Worm (Caenorhabditis elegans) whole organism, midembryonic: Measurements from ENCODE around the gene nhr-272.
A peak's percentile ranks its signal among the peaks of the same experiment; 100 is the strongest.

Experiments
- T22C8.4 ChIP-seq: fragments of 200-800 bp; sonication (Bioruptor generic); IDR thresholded peaks from 2 replicates; pipeline ENCODE4 v1.3.6; 2022; ENCODE audit warnings: missing genetic modification characterization, missing compliant biosample characterization
- cog-1 ChIP-seq: sonication (generic microtip); optimal IDR thresholded peaks from 2 replicates; lab custom pipeline; 2016; ENCODE audit warnings: missing genetic modification characterization, missing compliant biosample characterization
- flt-1 ChIP-seq: fragments of 200-800 bp; sonication (Bioruptor generic); IDR thresholded peaks from 2 replicates; pipeline ENCODE4 v1.3.6; 2022; ENCODE audit warnings: missing genetic modification characterization, missing compliant biosample characterization
- klf-2 ChIP-seq: fragments of 200-800 bp; sonication (Bioruptor generic); conservative IDR thresholded peaks from 2 replicates; pipeline ENCODE4 v1.3.6; 2022; ENCODE audit warnings: missing genetic modification reagents, missing genetic modification characterization, missing compliant biosample characterization
- med-1 ChIP-seq: sonication (generic microtip); optimal IDR thresholded peaks from 2 replicates; lab custom pipeline; 2017; ENCODE audit warnings: missing genetic modification characterization, mild to moderate bottlenecking, missing compliant biosample characterization, antibody characterized with exemption, missing genetic modification reagents; ENCODE audit not compliant: insufficient read depth
- ref-1 ChIP-seq: fragments of 200-800 bp; sonication (Bioruptor generic); conservative IDR thresholded peaks from 2 replicates; pipeline ENCODE4 v1.3.6; 2022; ENCODE audit warnings: missing genetic modification reagents, missing genetic modification characterization, missing compliant biosample characterization
- tab-1 ChIP-seq: fragments of 200-800 bp; sonication (Bioruptor generic); IDR thresholded peaks from 2 replicates; pipeline ENCODE4 v1.3.6; 2022; ENCODE audit warnings: missing genetic modification characterization, missing compliant biosample characterization
- ztf-23 ChIP-seq: fragments of 200-800 bp; sonication (Bioruptor generic); IDR thresholded peaks from 2 replicates; pipeline ENCODE4 v1.3.6; 2022; ENCODE audit warnings: missing genetic modification reagents, missing genetic modification characterization, missing compliant biosample characterization
- ztf-29 ChIP-seq: fragments of 200-800 bp; sonication (Bioruptor generic); IDR thresholded peaks from 2 replicates; pipeline ENCODE4 v1.3.6; 2022; ENCODE audit warnings: missing genetic modification reagents, missing genetic modification characterization, missing compliant biosample characterization

The nhr-272 gene

ce11 chrX:12667804-12668511, 36.7 kb downstream of the nhr-272 start, which contains the start of gene nhr-17:
Gene nhr-17 (minus strand): TSS chrX:12667854.
- no peak for TF ChIP-seq ztf-29 (GFP tag; lab: Robert Waterston, UW)
- TF ChIP-seq ref-1 (GFP tag; lab: Robert Waterston, UW): no peak
- no peak for TF ChIP-seq tab-1
- no peak for TF ChIP-seq T22C8.4
- no peak for TF ChIP-seq ztf-23 (GFP tag; lab: Robert Waterston, UW)
- no peak for TF ChIP-seq flt-1 (GFP tag; lab: Robert Waterston, UW)
- TF ChIP-seq med-1: no peak
- TF ChIP-seq klf-2 (GFP tag; lab: Robert Waterston, UW): no peak
- TF ChIP-seq cog-1 (tag; lab: Kevin White, UChicago): no peak

DNA sequence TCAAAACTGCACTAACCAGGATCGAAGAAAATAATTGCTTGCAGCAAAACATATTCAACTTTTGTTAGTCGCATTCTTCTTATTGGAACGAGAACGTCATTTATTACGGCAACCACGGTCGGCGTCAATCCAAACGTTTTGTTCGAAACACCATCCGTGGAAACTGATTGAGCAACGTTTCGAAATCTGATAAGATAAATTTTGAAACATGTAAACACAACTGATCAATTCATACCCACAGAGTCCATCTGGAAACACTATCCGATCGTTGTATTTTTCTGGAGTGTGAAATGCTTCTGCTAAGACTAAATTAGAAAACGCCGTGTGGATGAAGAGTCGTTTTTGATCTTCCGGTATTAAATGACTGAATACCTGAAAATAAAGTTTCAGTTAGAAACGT, 38.8 kb downstream of the nhr-272 start:
- TF ChIP-seq tab-1 (no peak), ztf-29 (GFP tag; lab: Robert Waterston, UW) (no peak), cog-1 (tag; lab: Kevin White, UChicago) (no peak), ref-1 (GFP tag; lab: Robert Waterston, UW) (no peak)

DNA sequence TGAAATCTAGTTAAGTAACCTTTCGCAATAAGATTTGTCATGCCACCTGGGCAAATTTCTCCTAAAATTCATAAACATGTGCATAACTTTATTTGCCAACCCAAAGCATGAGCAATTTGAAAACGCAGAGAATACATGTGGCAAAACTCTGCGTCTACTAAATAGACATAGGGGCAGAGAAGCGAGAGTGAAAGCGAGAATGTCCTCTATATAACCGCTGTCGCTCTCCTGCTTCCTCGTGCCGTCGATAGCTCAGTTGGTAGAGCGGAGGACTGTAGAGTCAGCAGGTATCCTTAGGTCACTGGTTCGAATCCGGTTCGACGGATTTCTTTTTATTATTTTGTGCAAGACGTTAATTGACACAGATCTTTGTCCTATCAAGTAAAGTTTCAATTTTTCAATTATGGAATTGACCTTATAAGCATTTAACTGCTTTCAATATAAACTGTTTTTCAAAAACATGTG, 39.6 kb downstream of the nhr-272 start:
- TF ChIP-seq tab-1 (peak; percentile 99), cog-1 (tag; lab: Kevin White, UChicago) (peak; percentile 88), ref-1 (GFP tag; lab: Robert Waterston, UW) (peak; percentile 98), med-1 (peak; percentile 88), klf-2 (GFP tag; lab: Robert Waterston, UW) (peak; percentile 97), ztf-29 (GFP tag; lab: Robert Waterston, UW) (peak; percentile 95), ztf-23 (GFP tag; lab: Robert Waterston, UW) (peak; percentile 97), T22C8.4 (peak; percentile 96), flt-1 (GFP tag; lab: Robert Waterston, UW) (peak; percentile 98)

DNA sequence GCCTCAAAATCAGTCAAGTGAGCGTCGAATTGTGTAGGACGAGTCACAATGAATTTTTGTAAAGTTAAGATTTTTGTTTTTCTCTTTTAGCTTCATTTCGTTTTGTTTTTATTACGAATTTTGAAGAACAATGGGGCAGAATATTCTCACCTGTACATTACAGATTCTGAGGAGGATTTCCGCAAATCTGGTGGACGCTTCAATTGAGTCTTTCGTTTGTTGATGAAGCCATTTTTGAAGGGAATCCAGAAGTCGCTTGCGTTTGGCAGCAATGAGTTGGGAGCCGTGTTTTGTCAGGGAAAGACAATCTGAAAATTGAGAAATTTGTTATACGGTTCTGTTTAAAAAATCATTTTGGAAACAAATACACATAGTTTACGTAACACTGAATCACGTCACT, 40.2 kb downstream of the nhr-272 start:
- no peak for TF ChIP-seq med-1
- no peak for TF ChIP-seq klf-2 (GFP tag; lab: Robert Waterston, UW)
- TF ChIP-seq T22C8.4: no peak
- TF ChIP-seq ref-1 (GFP tag; lab: Robert Waterston, UW): no peak
- no peak for TF ChIP-seq ztf-23 (GFP tag; lab: Robert Waterston, UW)

DNA sequence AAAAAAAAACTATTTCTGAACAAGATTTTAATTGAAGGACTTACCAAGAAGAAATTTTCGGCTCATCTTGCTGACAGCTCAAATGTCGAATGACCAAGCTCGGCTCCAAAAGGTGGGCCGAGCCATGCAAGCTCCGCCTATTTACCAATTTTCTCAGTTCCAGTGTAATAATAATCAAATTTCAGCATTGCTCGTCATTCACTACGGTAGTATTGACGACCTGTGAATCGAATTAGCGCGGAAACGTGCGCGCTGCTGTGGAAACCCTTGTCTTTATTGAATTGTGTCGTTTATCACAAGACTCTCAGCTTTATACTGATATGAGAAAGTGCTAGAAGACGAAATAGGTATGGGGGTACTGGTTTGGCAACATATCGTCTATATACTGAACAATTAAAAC, 41.1 kb downstream of the nhr-272 start, which contains the start of gene nlp-76:
nlp-76 (minus strand) TSS at position 367 of the 400 bp plus-strand sequence.
- TF ChIP-seq ztf-29 (GFP tag; lab: Robert Waterston, UW) (no peak), flt-1 (GFP tag; lab: Robert Waterston, UW) (no peak), cog-1 (tag; lab: Kevin White, UChicago) (no peak), ztf-23 (GFP tag; lab: Robert Waterston, UW) (no peak), tab-1 (no peak), ref-1 (GFP tag; lab: Robert Waterston, UW) (no peak), klf-2 (GFP tag; lab: Robert Waterston, UW) (no peak), med-1 (no peak), T22C8.4 (no peak)

DNA sequence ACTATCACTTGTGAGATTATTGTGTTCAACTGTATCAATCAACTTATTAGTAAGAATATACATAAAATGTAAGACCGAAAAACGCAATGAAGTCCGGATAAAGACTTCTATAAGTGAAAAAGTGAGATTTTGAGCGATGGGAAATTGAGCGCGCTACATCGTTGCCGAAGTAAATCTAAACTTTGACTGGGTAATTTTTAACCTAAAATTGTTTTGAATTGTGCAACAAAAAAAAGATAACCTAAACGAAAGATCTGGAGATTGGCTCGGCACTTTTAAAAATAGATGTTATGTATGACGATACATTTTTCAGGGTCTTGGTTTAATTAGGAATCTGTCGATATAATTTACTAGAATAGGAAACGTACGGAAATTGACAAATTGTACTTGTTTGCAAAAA, 41.5 kb downstream of the nhr-272 start:
- TF ChIP-seq flt-1 (GFP tag; lab: Robert Waterston, UW): no peak
- TF ChIP-seq med-1: no peak
- no peak for TF ChIP-seq ztf-29 (GFP tag; lab: Robert Waterston, UW)
- no peak for TF ChIP-seq ref-1 (GFP tag; lab: Robert Waterston, UW)
- TF ChIP-seq ztf-23 (GFP tag; lab: Robert Waterston, UW): no peak
- TF ChIP-seq T22C8.4: no peak

DNA sequence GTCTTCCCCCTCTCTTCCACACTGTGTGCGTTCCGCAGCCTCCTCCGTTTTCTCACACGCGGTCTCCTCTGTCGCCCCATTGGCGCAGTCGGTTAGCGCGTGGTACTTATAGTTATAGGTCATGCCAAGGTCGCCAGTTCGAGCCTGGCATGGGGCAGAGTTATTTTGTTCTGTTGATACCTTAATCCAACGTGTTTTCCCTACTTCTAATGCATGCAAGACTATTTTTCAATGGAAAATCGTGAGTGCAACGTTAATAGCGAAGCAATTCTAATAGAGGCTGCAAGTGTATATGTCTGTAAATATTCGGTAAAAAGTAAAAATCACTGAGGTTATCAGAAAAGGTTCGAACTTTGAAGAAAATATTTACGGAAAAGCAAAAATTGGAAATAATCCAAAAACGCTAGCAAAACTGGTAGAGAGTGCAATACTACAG, 43.5 kb downstream of the nhr-272 start:
- TF ChIP-seq tab-1 (peak; percentile 93), med-1 (peak; percentile 40), cog-1 (tag; lab: Kevin White, UChicago) (peak; percentile 80), ref-1 (GFP tag; lab: Robert Waterston, UW) (peak; percentile 72), klf-2 (GFP tag; lab: Robert Waterston, UW) (peak; percentile 88), ztf-29 (GFP tag; lab: Robert Waterston, UW) (peak; percentile 63; the same call in 1 of the 2 replicates), T22C8.4 (peak; percentile 77), ztf-23 (GFP tag; lab: Robert Waterston, UW) (peak; percentile 85), flt-1 (GFP tag; lab: Robert Waterston, UW) (peak; percentile 91)

ce11 chrX:12659814-12660213, 44.8 kb downstream of the nhr-272 start, which contains the start of gene C02B4.3:
Gene C02B4.3 (minus strand): TSS chrX:12659847.
- no peak for TF ChIP-seq klf-2 (GFP tag; lab: Robert Waterston, UW)
- no peak for TF ChIP-seq ztf-29 (GFP tag; lab: Robert Waterston, UW)
- no peak for TF ChIP-seq T22C8.4
- no peak for TF ChIP-seq cog-1 (tag; lab: Kevin White, UChicago)
- TF ChIP-seq ref-1 (GFP tag; lab: Robert Waterston, UW): no peak
- no peak for TF ChIP-seq ztf-23 (GFP tag; lab: Robert Waterston, UW)
- no peak for TF ChIP-seq flt-1 (GFP tag; lab: Robert Waterston, UW)
- no peak for TF ChIP-seq tab-1
- TF ChIP-seq med-1: no peak

DNA sequence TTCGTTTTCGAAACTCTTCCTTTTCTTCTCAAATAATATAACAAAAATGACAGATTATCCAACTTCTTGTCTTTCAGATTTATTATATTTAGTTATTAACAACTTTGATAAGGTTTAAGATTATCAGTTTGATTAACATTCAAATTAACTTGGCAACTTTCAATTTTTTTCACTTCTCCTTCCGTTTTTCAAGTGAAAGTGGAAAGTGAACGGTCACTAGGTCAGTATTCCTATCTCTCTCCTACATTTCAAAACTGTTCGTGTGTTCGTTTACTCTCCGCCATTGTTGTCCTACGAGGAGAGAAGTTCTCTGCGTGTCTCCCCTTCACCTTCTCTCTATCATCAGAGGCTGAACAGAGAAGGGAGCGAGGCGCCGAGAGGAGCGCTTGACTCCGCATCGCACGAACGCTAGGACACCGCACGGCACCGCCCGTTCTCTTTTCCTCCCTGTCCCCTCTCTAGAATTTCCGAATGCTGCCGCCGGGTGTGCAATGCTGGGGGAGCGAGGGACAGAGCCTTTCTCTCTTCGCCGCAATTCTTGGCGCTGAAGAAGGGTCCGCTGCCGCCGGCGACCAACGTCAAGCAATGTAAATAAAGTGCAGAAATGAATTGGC, 48.1 kb downstream of the nhr-272 start:
- 0 out of 2 replicates have a peak, but pooled peaks have one; percentile 29 for TF ChIP-seq klf-2 (GFP tag; lab: Robert Waterston, UW)
- TF ChIP-seq ref-1 (GFP tag; lab: Robert Waterston, UW): no peak
